Fruit fly (Drosophila melanogaster) whole organism, embryonic: Measurements from ENCODE around the gene CG5535.

Experiments used
- ind ChIP-seq: fragments of 200-800 bp; sonication (Bioruptor generic); optimal IDR thresholded peaks from 3 replicates; lab custom pipeline; 2016; ENCODE audit warnings: missing biosample characterization, missing genetic modification characterization
- pita ChIP-seq: fragments of 200-800 bp; sonication (Bioruptor generic); optimal IDR thresholded peaks from 2 replicates; lab custom pipeline; 2017; ENCODE audit warnings: missing biosample characterization, mild to moderate bottlenecking, missing genetic modification characterization

dm6 chr3L:17849517-17849916, 7.1 kb downstream of the CG5535 start, which contains the start of gene TrpRS-m:
- TF ChIP-seq ind (no peak), pita (GFP tag; lab: Kevin White, UChicago) (no peak)
